Fruit fly (Drosophila melanogaster) whole organism: ENCODE results near the gene alpha-Man-IIb.

Experiments used
- CG8478 ChIP-seq: fragments of >200 bp; optimal IDR thresholded peaks from 2 replicates; lab custom pipeline; 2018; ENCODE audit warnings: inconsistent platforms
- EcR ChIP-seq, 2 experiments: fragments of >200 bp; optimal IDR thresholded peaks; 2 replicates each; lab custom pipeline; 2017; ENCODE audit warnings: missing biosample characterization in 2 of 2, missing genetic modification characterization in 2 of 2, missing genetic modification reagents in 2 of 2
- pan ChIP-seq: fragments of >200 bp; optimal IDR thresholded peaks from 2 replicates; lab custom pipeline; 2017
- psq ChIP-seq: fragments of >200 bp; optimal IDR thresholded peaks from 2 replicates; lab custom pipeline; 2017
- usp ChIP-seq: fragments of >200 bp; optimal IDR thresholded peaks from 2 replicates; lab custom pipeline; 2017; ENCODE audit warnings: missing biosample characterization, missing genetic modification characterization, mixed read lengths

- TF ChIP-seq pan (lab: Kevin White, UChicago) (no peak), psq (lab: Kevin White, UChicago) (no peak), CG8478 (lab: Kevin White, UChicago) (no peak), usp (GFP tag; lab: Kevin White, UChicago) (no peak), EcR (GFP tag; optimal IDR thresholded peaks at IDR 0.05; lab: Kevin White, UChicago) (no peak)
Measured at dm6 chr3R:15788221-15788620, 15.8 kb upstream of the alpha-Man-IIb start, which contains the start of gene Uros2.
